Worm (Caenorhabditis elegans): Measurements from ENCODE around the gene mrpl-51.

Gene mrpl-51

ce11 chrIV:12015586-12015985, 15.5 kb upstream of the mrpl-51 start, which contains the start of gene lips-6:
lips-6 (minus strand) TSS chrIV:12015686.
- no peak for TF ChIP-seq madf-6 (GFP tag; IDR thresholded peaks at IDR 0.05)
- no peak for TF ChIP-seq aptf-3 (GFP tag; IDR thresholded peaks at IDR 0.05)
- TF ChIP-seq nfyb-1 (GFP tag; IDR thresholded peaks at IDR 0.05) = no peak
- no peak for TF ChIP-seq somi-1 (GFP tag; optimal IDR thresholded peaks at IDR 0.05)
- no peak for TF ChIP-seq die-1 (tag; optimal IDR thresholded peaks at IDR 0.05)
- TF ChIP-seq mcd-1 (GFP tag; IDR thresholded peaks at IDR 0.05) = no peak
- TF ChIP-seq rec-8 (tag; optimal IDR thresholded peaks at IDR 0.05) = no peak
- TF ChIP-seq let-607 (tag; optimal IDR thresholded peaks at IDR 0.05) = no peak
- no peak for TF ChIP-seq hsf-1 (GFP tag; IDR thresholded peaks at IDR 0.05)

DNA sequence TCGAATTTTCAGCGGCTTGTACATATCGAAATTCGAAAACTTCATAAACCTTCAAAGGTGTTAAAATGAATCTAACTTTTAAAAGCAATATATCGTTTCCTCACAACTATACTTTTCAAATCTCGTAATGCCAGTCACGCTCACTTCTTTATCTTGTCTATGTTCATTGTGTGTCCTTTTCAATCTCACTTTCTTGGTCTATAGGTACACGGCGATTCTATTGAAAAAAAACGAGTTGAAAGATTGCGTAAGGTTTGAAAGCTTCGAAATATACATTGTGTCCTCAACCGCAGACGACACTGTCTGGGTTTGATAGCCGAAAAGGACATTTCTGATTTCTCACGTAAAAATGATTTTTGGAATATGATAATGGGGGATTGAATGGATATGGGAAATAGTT, 12.2 kb upstream of the mrpl-51 start:
- TF ChIP-seq rec-8 (tag; optimal IDR thresholded peaks at IDR 0.05) (no peak), lsl-1 (GFP tag; optimal IDR thresholded peaks at IDR 0.05) (no peak), madf-8 (GFP tag; conservative IDR thresholded peaks at IDR 0.05) (no peak), F39B2.1 (GFP tag; IDR thresholded peaks at IDR 0.05) (no peak), hrde-1 (tag; optimal IDR thresholded peaks at IDR 0.05; ENCODE audit: borderline replicate concordance) (no peak), bed-2 (GFP tag; IDR thresholded peaks at IDR 0.05) (no peak), egl-44 (GFP tag; IDR thresholded peaks at IDR 0.05) (no peak), bed-1 (GFP tag; IDR thresholded peaks at IDR 0.05) (no peak), C06A6.2 (GFP tag; conservative IDR thresholded peaks at IDR 0.05) (no peak)

- TF ChIP-seq nhr-120 (GFP tag; IDR thresholded peaks at IDR 0.05) (no peak), F37B4.10 (GFP tag; IDR thresholded peaks at IDR 0.05) (no peak), ama-1 (optimal IDR thresholded peaks at IDR 0.05) (no peak), ama-1 (GFP tag; optimal IDR thresholded peaks at IDR 0.05) (no peak), nhr-80 (tag; optimal IDR thresholded peaks at IDR 0.05) (no peak), zim-3 (tag; optimal IDR thresholded peaks at IDR 0.05) (no peak), ceh-100 (GFP tag; IDR thresholded peaks at IDR 0.05) (no peak), attf-5 (GFP tag; optimal IDR thresholded peaks at IDR 0.05) (no peak), ets-4 (GFP tag; optimal IDR thresholded peaks at IDR 0.05) (no peak), rpc-1 (optimal IDR thresholded peaks at IDR 0.05) (no peak), rpc-1 (tag; optimal IDR thresholded peaks at IDR 0.05) (no peak), F10E7.11 (tag; optimal IDR thresholded peaks at IDR 0.05) (no peak), aptf-3 (GFP tag; IDR thresholded peaks at IDR 0.05) (no peak), bed-1 (GFP tag; IDR thresholded peaks at IDR 0.05) (no peak), Y56A3A.18 (GFP tag; IDR thresholded peaks at IDR 0.05) (no peak), rec-8 (tag; optimal IDR thresholded peaks at IDR 0.05) (no peak)
These were observed 9.8 kb upstream of the mrpl-51 start for ce11 chrIV:12021360-12021759.

DNA sequence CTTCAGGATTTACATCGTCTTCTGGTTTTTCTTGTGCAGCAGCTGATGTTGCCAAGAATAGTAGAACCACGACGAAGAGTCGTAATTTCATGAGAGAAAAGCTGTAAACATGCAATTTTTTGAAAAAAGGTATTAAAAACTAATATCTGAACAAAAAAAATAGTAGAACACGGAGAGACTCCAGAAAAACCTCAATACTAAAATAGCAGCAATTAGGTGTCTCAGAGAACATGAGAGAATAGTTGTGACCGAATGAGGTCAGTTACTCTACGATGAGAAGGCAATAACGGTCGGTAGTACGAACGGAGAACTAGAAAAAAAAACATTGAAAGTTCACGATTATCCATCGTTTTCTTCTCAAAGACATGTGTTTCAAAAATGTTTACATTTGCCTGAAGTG, 2.0 kb upstream of the mrpl-51 start, which contains the start of gene tgn-38:
Gene tgn-38, minus strand, starts transcription at position 101 of the 400 bp plus-strand sequence.
- no peak for TF ChIP-seq bed-2 (GFP tag; IDR thresholded peaks at IDR 0.05)
- no peak for TF ChIP-seq athp-1 (tag; optimal IDR thresholded peaks at IDR 0.05)
- no peak for TF ChIP-seq K11D2.4 (GFP tag; IDR thresholded peaks at IDR 0.05)
- no peak for TF ChIP-seq nhr-120 (GFP tag; IDR thresholded peaks at IDR 0.05)
- TF ChIP-seq Y95B8A.8 (GFP tag; IDR thresholded peaks at IDR 0.05) = no peak
- TF ChIP-seq B0019.2 (GFP tag; conservative IDR thresholded peaks at IDR 0.05) = no peak
- TF ChIP-seq lin-35 (GFP tag; optimal IDR thresholded peaks at IDR 0.05) = no peak
- no peak for TF ChIP-seq attf-3 (GFP tag; conservative IDR thresholded peaks at IDR 0.05)
- TF ChIP-seq B0261.1 (tag; optimal IDR thresholded peaks at IDR 0.05) = no peak
- no peak for TF ChIP-seq ztf-18 (tag; optimal IDR thresholded peaks at IDR 0.05)
- no peak for TF ChIP-seq nhr-179 (tag; optimal IDR thresholded peaks at IDR 0.05)
- no peak for TF ChIP-seq lin-54 (GFP tag; optimal IDR thresholded peaks at IDR 0.05)
- TF ChIP-seq repo-1 (tag; optimal IDR thresholded peaks at IDR 0.05) = no peak
- TF ChIP-seq zim-3 (tag; optimal IDR thresholded peaks at IDR 0.05) = no peak
- TF ChIP-seq ekl-4 (GFP tag; IDR thresholded peaks at IDR 0.05) = no peak
- TF ChIP-seq sdz-38 (tag; optimal IDR thresholded peaks at IDR 0.05) = no peak
- TF ChIP-seq aptf-3 (GFP tag; IDR thresholded peaks at IDR 0.05) = no peak
- no peak for TF ChIP-seq C17E4.6 (GFP tag; IDR thresholded peaks at IDR 0.05)
- no peak for TF ChIP-seq zfh-2 (GFP tag; conservative IDR thresholded peaks at IDR 0.05)
- no peak for TF ChIP-seq dpl-1 (GFP tag; optimal IDR thresholded peaks at IDR 0.05)

Measured in whole organism, young adult.